Worm (Caenorhabditis elegans) whole organism, L2 larva: Measurements from ENCODE around the gene srbc-13.
"Not testable (repeated sequence)": the region's sequence is repeated elsewhere in the genome, so short reads cannot be mapped to it uniquely, and the experiment has no call there.

ENCODE experiments used
- elt-1 ChIP-seq: fragments of 150-350 bp; optimal IDR thresholded peaks from 2 replicates; lab custom pipeline; 2014; ENCODE audit warnings: missing biosample characterization, missing genetic modification characterization
- skn-1 ChIP-seq: sonication (generic microtip); optimal IDR thresholded peaks from 2 replicates; lab custom pipeline; 2017; ENCODE audit warnings: missing biosample characterization, missing genetic modification characterization
- sma-9 ChIP-seq, 2 experiments: fragments of 150-350 bp in 1 of 2; sonication (generic microtip) in 1 of 2; optimal IDR thresholded peaks; 2 replicates each; lab custom pipeline; 2014 to 2016; ENCODE audit warnings: missing genetic modification characterization in 2 of 2, mild to moderate bottlenecking in 1 of 2, missing biosample characterization in 1 of 2, missing compliant biosample characterization in 1 of 2, missing genetic modification reagents in 1 of 2, moderate library complexity in 1 of 2
- snpc-4 ChIP-seq: fragments of 150-350 bp; optimal IDR thresholded peaks from 2 replicates; lab custom pipeline; 2014; ENCODE audit warnings: missing biosample characterization, missing genetic modification characterization

- TF ChIP-seq skn-1 (tag; lab: Kevin White, UChicago); snpc-4; elt-1 (tag; lab: Kevin White, UChicago); sma-9 (GFP tag; optimal IDR thresholded peaks at IDR 0.05; lab: Kevin White, UChicago); sma-9 (tag; optimal IDR thresholded peaks at IDR 0.05; lab: Kevin White, UChicago): not testable (repeated sequence)
These were observed 24.7 kb upstream of the srbc-13 start, which contains the start of gene srx-31 for ce11 chrV:822922-823321.
